Fruit fly (Drosophila melanogaster) S2 (cell line): ENCODE measurements around the gene sbr.

Experiments used
- CG8478 ChIP-seq: fragments of >200 bp; optimal IDR thresholded peaks from 2 replicates; lab custom pipeline; 2018
- CTCF ChIP-seq, 2 experiments: fragments of >200 bp; optimal IDR thresholded peaks; 2 replicates each; lab custom pipeline; 2018

sbr gene

DNA sequence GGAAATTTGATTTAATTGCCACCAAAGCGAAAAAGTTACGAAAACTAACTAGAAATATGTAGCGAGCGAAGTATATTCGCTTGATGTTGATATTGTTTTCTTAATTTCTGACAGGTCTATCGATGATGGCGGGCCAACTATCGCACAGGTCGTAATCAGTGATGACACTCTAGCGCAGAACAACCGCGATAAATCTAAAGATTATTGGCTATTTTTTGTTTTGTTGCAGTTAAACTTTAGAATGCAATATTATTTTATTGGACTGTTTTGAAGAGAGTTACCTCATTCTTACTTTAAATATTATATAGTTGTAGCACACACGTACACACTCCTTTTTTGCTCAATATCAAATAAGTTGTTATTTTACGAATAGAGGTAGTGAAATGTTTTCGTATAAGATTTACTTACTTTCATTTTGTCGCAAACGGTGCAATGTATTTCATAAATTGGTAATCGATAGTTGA, at the start of gene sbr:
TSS of gene sbr (minus strand) at position 121 of the 464 bp plus-strand sequence.
- TF ChIP-seq CTCF (optimal IDR thresholded peaks at IDR 0.05; lab: Kevin White, UChicago) (no peak), CG8478 (lab: Kevin White, UChicago) (no peak)

DNA sequence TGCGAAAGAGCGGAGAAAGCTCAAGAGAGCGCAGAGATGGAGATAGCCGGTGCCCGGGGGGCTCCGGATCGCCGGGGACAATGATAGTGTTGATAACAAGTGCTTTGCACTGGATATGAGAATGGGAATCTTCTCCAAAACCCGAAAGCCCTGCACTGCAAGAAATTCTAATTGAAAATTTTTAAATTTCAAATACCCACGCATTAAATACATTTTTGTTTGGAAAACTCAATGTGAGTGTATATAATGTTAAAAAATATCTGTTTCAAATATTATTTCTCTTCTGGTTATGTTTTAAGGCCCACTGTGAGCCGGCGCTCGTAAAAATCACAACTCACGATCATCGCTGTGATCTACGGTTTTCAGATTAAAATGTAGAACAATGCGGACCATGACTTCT, 46.3 kb upstream of the sbr start:
- TF ChIP-seq CG8478 (lab: Kevin White, UChicago): no peak
- no peak for TF ChIP-seq CTCF (optimal IDR thresholded peaks at IDR 0.05; lab: Kevin White, UChicago)

DNA sequence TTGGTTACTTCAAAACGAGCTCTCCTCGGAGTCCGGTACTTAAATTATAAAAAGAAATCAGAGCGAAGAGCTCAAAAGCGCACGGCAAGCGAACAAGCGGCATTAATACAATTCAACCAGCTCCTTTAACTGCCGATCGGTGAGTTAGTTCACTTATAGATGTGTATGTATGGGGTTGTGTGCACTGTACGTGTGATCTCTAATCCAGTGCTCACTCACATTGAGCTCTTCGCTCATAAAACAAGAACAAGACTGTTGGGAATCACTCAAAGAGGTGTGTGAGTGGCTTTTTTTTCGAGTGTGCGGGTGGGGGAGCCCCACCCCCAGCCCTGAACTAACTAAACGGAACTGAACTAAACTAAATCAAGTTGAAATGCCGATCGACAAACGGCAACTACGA, 44.3 kb upstream of the sbr start, which contains the start of gene Ork1:
TSS of gene Ork1 (minus strand) at position 101 of the 400 bp plus-strand sequence.
- TF ChIP-seq CG8478 (lab: Kevin White, UChicago) (no peak), CTCF (optimal IDR thresholded peaks at IDR 0.05; lab: Kevin White, UChicago) (no peak)

dm6 chrX:10889955-10890617, 43.2 kb upstream of the sbr start:
- TF ChIP-seq CTCF (optimal IDR thresholded peaks at IDR 0.05; lab: Kevin White, UChicago) (no peak), CG8478 (lab: Kevin White, UChicago) (no peak)

DNA sequence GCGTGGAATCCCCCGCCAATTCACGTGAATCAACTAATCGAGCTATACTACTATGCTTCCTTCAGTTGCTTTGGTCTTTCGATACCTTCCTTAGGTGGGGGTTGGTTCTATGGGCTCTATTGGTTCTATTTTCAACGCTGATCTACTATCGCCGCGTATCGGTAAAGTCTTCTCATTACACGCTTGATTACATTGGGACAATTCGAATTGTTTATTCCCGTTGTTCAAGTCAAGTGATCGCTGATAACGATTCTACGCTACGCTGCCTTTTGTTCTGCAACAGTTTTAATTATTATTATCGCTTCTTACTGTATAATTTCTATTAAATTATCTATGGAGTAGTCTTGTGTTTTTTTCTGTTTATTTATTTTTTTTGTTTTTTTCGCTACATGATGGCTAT, 40.8 kb upstream of the sbr start:
- TF ChIP-seq CG8478 (lab: Kevin White, UChicago) (no peak), CTCF (optimal IDR thresholded peaks at IDR 0.05; lab: Kevin White, UChicago) (no peak)

DNA sequence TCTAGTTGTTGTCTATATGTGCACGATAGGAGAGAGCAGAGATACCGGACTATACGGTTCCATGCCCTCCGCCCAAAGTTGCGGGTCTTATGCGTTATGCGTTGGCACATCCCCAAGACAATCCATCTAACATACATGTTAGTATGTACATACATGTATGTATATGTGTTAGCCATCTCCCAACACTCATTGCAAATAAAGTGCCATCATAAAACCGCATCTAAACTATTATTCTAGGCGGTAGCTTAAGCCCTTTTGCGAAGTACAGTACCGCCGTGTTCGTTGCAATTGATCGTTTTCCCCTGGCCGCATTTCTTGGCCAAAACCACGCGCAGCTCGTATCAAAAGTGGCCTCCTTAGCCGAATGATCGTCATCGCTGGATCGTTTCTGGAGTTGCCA, 39.5 kb upstream of the sbr start:
- TF ChIP-seq CTCF (optimal IDR thresholded peaks at IDR 0.05; lab: Kevin White, UChicago) (no peak), CG8478 (lab: Kevin White, UChicago) (no peak)

DNA sequence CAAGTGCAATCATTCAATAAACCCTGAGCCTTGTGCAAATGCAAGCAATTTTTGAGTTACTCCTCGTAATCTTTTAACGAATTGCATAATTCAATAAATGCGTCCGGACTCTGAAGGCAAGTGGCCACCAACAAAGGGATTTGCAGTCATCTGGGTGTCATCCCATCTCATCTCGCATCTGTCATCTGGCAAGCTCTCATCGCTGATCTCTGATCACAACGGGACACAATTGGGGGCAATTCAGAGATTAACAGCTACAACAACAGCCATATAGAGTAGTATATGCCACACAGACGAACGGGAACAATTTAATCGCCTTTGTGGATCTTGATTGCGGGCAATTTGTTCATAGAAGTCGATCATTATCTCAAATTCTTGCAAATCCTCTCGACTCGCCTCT, 36.8 kb upstream of the sbr start:
- no peak for TF ChIP-seq CG8478 (lab: Kevin White, UChicago)
- no peak for TF ChIP-seq CTCF (optimal IDR thresholded peaks at IDR 0.05; lab: Kevin White, UChicago)

- no peak for TF ChIP-seq CG8478 (lab: Kevin White, UChicago)
- no peak for TF ChIP-seq CTCF (optimal IDR thresholded peaks at IDR 0.05; lab: Kevin White, UChicago)
Measured at dm6 chrX:10882786-10883185, 35.9 kb upstream of the sbr start.

DNA sequence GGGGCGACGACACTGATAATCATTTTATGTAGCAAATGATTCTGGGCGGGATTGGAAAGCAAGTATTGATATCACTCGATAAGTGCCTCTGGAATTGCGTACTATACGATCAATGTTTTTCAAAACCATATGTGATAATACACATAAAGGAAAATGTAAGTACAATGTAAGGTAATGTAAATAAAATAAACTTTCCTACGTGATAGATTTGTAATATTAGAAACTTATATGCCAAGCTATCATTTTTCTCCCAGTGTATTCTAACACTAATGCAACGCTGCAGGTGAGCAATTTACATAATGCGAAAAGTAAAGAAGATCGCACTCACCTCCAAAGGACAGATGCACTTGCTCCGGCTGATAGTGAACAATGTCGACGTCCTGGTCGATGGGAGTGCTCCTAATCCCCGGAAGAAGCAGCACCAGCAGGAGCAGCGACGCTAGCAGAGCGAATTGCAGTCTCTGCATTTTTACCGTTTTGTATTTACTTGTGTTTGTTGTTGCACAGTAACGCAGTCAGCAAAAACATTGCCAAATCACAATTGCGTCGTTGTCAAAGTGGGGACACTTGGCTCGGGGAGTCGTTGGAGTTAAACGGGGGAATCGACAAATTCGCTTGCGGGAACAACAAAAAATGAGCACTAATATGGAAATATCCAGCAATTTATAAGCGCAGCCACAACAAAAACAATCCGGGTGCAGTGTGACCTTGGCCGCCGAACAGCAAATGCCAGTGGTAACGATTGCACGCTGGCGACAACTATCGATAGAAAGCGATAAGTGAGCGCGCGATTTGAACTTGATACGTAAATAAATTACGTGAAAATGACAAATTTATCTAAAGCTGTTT, 30.4 kb upstream of the sbr start, which contains the start of gene CG1637:
TSS of gene CG1637 (minus strand) at position 807 of the 849 bp plus-strand sequence.
- TF ChIP-seq CTCF (optimal IDR thresholded peaks at IDR 0.05; lab: Kevin White, UChicago): no peak
- no peak for TF ChIP-seq CG8478 (lab: Kevin White, UChicago)

DNA sequence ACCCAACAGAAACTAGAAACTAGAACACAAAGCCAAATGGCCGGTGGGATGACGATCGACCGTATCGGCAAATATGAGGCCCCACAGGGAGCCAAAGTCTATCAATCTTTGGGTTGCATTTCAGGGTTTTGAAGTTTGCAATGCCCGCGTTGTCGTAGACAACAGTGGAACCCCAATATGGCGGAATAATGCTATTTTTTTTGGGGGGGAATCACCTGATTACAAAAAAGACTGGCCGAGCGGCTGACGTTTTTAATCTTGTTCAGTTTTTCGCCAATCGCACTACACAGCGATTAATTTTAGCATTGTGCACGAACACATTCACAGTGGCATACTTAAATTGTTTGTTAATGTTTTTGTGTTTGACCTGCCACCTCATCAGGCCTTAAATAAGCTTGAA, 29.6 kb upstream of the sbr start:
- TF ChIP-seq CTCF (optimal IDR thresholded peaks at IDR 0.05; lab: Kevin White, UChicago) (no peak), CG8478 (lab: Kevin White, UChicago) (no peak)

- TF ChIP-seq CG8478 (lab: Kevin White, UChicago): no peak
- no peak for TF ChIP-seq CTCF (optimal IDR thresholded peaks at IDR 0.05; lab: Kevin White, UChicago)
Measured at dm6 chrX:10869045-10869444, 22.2 kb upstream of the sbr start, which contains the start of gene CG2157. CG2157 (plus strand) TSS chrX:10869284.

DNA sequence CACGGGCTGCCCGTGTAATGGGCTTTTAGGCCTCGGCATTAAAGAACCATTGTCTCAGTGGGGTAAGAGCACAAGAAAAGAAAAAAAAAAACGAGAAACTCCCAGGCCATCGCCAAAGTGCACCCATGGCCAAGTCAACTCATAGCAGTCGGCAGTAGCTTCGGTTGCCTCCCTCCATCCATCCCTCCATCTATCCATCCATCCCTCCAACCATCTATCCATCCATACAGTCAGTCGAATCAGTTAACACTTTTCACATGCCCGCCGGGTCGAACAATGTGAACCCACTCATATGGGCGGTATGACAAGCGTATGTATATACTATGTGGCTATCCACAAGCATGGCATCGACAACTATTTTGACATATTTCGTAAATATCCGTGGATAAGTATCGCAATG, 20.8 kb upstream of the sbr start:
- no peak for TF ChIP-seq CTCF (optimal IDR thresholded peaks at IDR 0.05; lab: Kevin White, UChicago)
- TF ChIP-seq CG8478 (lab: Kevin White, UChicago): no peak

dm6 chrX:10865580-10866331, 18.9 kb upstream of the sbr start:
- TF ChIP-seq CG8478 (lab: Kevin White, UChicago) (no peak), CTCF (optimal IDR thresholded peaks at IDR 0.05; lab: Kevin White, UChicago) (peak in 1 of 2 experiments; percentile 14)

dm6 chrX:10857853-10858252, 11.0 kb upstream of the sbr start:
- TF ChIP-seq CTCF (optimal IDR thresholded peaks at IDR 0.05; lab: Kevin White, UChicago): no peak
- TF ChIP-seq CG8478 (lab: Kevin White, UChicago): no peak
